Fruit fly (Drosophila melanogaster) whole organism, adult: Measurements from ENCODE around the gene CG42590.

Source experiments
- CG11617 ChIP-seq: fragments of 200-800 bp; sonication (Bioruptor generic); optimal IDR thresholded peaks from 2 replicates; lab custom pipeline; 2017; ENCODE audit warnings: mild to moderate bottlenecking, missing biosample characterization, missing genetic modification reagents, missing genetic modification characterization
- CG14711 ChIP-seq: fragments of 200-800 bp; sonication (Bioruptor generic); optimal IDR thresholded peaks from 2 replicates; lab custom pipeline; 2018; ENCODE audit warnings: missing biosample characterization, mild to moderate bottlenecking, missing genetic modification characterization, moderate library complexity
- CG33017 ChIP-seq: fragments of 200-800 bp; sonication (Bioruptor generic); optimal IDR thresholded peaks from 2 replicates; lab custom pipeline; 2018; ENCODE audit warnings: missing biosample characterization, mild to moderate bottlenecking, missing genetic modification characterization, moderate library complexity
- CG7045 ChIP-seq: fragments of 200-800 bp; sonication (Bioruptor generic); optimal IDR thresholded peaks from 2 replicates; lab custom pipeline; 2017; ENCODE audit warnings: missing biosample characterization, mild to moderate bottlenecking, missing genetic modification characterization
- Clk ChIP-seq: fragments of 200-800 bp; sonication (Bioruptor generic); optimal IDR thresholded peaks from 2 replicates; lab custom pipeline; 2017; ENCODE audit warnings: missing biosample characterization, missing genetic modification characterization
- Crg-1 ChIP-seq: fragments of 200-800 bp; sonication (Bioruptor generic); optimal IDR thresholded peaks from 2 replicates; lab custom pipeline; 2016; ENCODE audit warnings: missing biosample characterization, missing genetic modification characterization
- Hr96 ChIP-seq: fragments of 200-800 bp; sonication (Bioruptor generic); optimal IDR thresholded peaks from 2 replicates; lab custom pipeline; 2016; ENCODE audit warnings: missing biosample characterization, missing genetic modification characterization
- Mnt ChIP-seq: fragments of 200-800 bp; sonication (Bioruptor generic); optimal IDR thresholded peaks from 2 replicates; lab custom pipeline; 2016; ENCODE audit warnings: missing biosample characterization, mild to moderate bottlenecking, missing genetic modification characterization
- cic ChIP-seq: fragments of 200-800 bp; sonication (Bioruptor generic); optimal IDR thresholded peaks from 2 replicates; lab custom pipeline; 2017; ENCODE audit warnings: missing biosample characterization, mild to moderate bottlenecking, missing genetic modification characterization, moderate library complexity
- cnc ChIP-seq, 2 experiments: fragments of >200 bp; optimal IDR thresholded peaks; 2 replicates each; lab custom pipeline; 2017
- kay ChIP-seq: fragments of 200-800 bp; sonication (Bioruptor generic); peaks from one replicate; lab custom pipeline; 2016; ENCODE audit warnings: missing biosample characterization, missing genetic modification characterization, borderline replicate concordance
- ovo ChIP-seq: fragments of 200-800 bp; sonication (Bioruptor generic); optimal IDR thresholded peaks from 2 replicates; lab custom pipeline; 2016; ENCODE audit warnings: missing biosample characterization, missing genetic modification characterization

- TF ChIP-seq CG14711 (tag; lab: Kevin White, UChicago) = no peak
- TF ChIP-seq CG11617 (GFP tag; lab: Kevin White, UChicago) = no peak
- TF ChIP-seq kay (GFP tag; lab: Kevin White, UChicago) = no peak
- TF ChIP-seq Crg-1 (GFP tag; lab: Kevin White, UChicago) = no peak
- TF ChIP-seq cic (GFP tag; lab: Kevin White, UChicago) = no peak
- TF ChIP-seq Clk (GFP tag; lab: Kevin White, UChicago) = no peak
- no peak for TF ChIP-seq cnc (optimal IDR thresholded peaks at IDR 0.05; lab: Kevin White, UChicago)
- TF ChIP-seq Mnt (GFP tag; lab: Kevin White, UChicago) = no peak
- no peak for TF ChIP-seq ovo (GFP tag; lab: Kevin White, UChicago)
- TF ChIP-seq Hr96 (GFP tag; lab: Kevin White, UChicago) = no peak
- TF ChIP-seq CG7045 (GFP tag; lab: Kevin White, UChicago) = no peak
- no peak for TF ChIP-seq CG33017
Observed at dm6 chr3L:8069860-8070259, 793 bp upstream of the CG42590 start, which contains the start of gene CG42591.
